Worm (Caenorhabditis elegans) whole organism, mixed stage, embryonic: Measurements from ENCODE around the gene F11G11.14.

Experiments
- M03D4.4 ChIP-seq: sonication (generic microtip); optimal IDR thresholded peaks from 2 replicates; lab custom pipeline; 2017; ENCODE audit warnings: mild to moderate bottlenecking, missing genetic modification characterization, missing compliant biosample characterization
- bed-3 ChIP-seq: fragments of 200-800 bp; sonication (Bioruptor generic); optimal IDR thresholded peaks from 3 replicates; lab custom pipeline; 2018; ENCODE audit warnings: mild to moderate bottlenecking, missing genetic modification characterization, moderate library complexity, missing compliant biosample characterization
- blmp-1 ChIP-seq: fragments of 150-350 bp; optimal IDR thresholded peaks from 2 replicates; lab custom pipeline; 2014; ENCODE audit warnings: missing biosample characterization, missing genetic modification characterization
- ceh-39 ChIP-seq: fragments of 150-350 bp; optimal IDR thresholded peaks from 2 replicates; lab custom pipeline; 2014; ENCODE audit warnings: missing biosample characterization, missing genetic modification characterization
- ceh-43 ChIP-seq: fragments of 200-800 bp; sonication (Bioruptor generic); optimal IDR thresholded peaks from 2 replicates; lab custom pipeline; 2018; ENCODE audit warnings: mild to moderate bottlenecking, missing genetic modification characterization, moderate library complexity, missing compliant biosample characterization
- ceh-83 ChIP-seq: fragments of 200-800 bp; sonication (Bioruptor generic); optimal IDR thresholded peaks from 2 replicates; lab custom pipeline; 2018; ENCODE audit warnings: mild to moderate bottlenecking, missing genetic modification characterization, missing compliant biosample characterization
- ces-1 ChIP-seq: fragments of 150-350 bp; optimal IDR thresholded peaks from 2 replicates; lab custom pipeline; 2014; ENCODE audit warnings: missing biosample characterization, missing genetic modification reagents, missing genetic modification characterization
- drap-1 ChIP-seq: fragments of 200-800 bp; sonication (Bioruptor generic); optimal IDR thresholded peaks from 3 replicates; lab custom pipeline; 2018; ENCODE audit warnings: mild to moderate bottlenecking, missing genetic modification characterization, missing compliant biosample characterization
- elt-1 ChIP-seq: sonication (generic microtip); optimal IDR thresholded peaks from 2 replicates; lab custom pipeline; 2017; ENCODE audit warnings: missing genetic modification characterization, mild to moderate bottlenecking, missing compliant biosample characterization, antibody characterized with exemption, moderate library complexity, borderline replicate concordance; ENCODE audit not compliant: insufficient read depth
- elt-3 ChIP-seq: fragments of 150-350 bp; optimal IDR thresholded peaks from 2 replicates; lab custom pipeline; 2014; ENCODE audit warnings: missing biosample characterization, missing genetic modification characterization
- flh-1 ChIP-seq: fragments of 200-800 bp; sonication (Bioruptor generic); optimal IDR thresholded peaks from 2 replicates; lab custom pipeline; 2018; ENCODE audit warnings: mild to moderate bottlenecking, missing genetic modification characterization, moderate library complexity, missing compliant biosample characterization
- ham-2 ChIP-seq: fragments of 200-800 bp; sonication (Bioruptor generic); optimal IDR thresholded peaks from 2 replicates; lab custom pipeline; 2018; ENCODE audit warnings: mild to moderate bottlenecking, missing genetic modification characterization, missing compliant biosample characterization
- hlh-1 ChIP-seq: fragments of 150-350 bp; optimal IDR thresholded peaks from 2 replicates; lab custom pipeline; 2014; ENCODE audit warnings: missing biosample characterization, missing genetic modification reagents, missing genetic modification characterization
- lin-13 ChIP-seq: fragments of 150-350 bp; optimal IDR thresholded peaks from 2 replicates; lab custom pipeline; 2014; ENCODE audit warnings: missing biosample characterization, missing genetic modification characterization
- lin-32 ChIP-seq: fragments of 200-800 bp; sonication (Bioruptor generic); optimal IDR thresholded peaks from 2 replicates; lab custom pipeline; 2018; ENCODE audit warnings: mild to moderate bottlenecking, missing genetic modification characterization, missing compliant biosample characterization
- mab-5 ChIP-seq: fragments of 150-350 bp; optimal IDR thresholded peaks from 2 replicates; lab custom pipeline; 2014; ENCODE audit warnings: missing biosample characterization, missing genetic modification characterization
- mls-2 ChIP-seq: sonication (generic microtip); optimal IDR thresholded peaks from 2 replicates; lab custom pipeline; 2016; ENCODE audit warnings: mild to moderate bottlenecking, missing genetic modification characterization, moderate library complexity, missing compliant biosample characterization
- nhr-12 ChIP-seq: fragments of 150-350 bp; optimal IDR thresholded peaks from 2 replicates; lab custom pipeline; 2014; ENCODE audit warnings: missing biosample characterization, missing genetic modification characterization
- nhr-2 ChIP-seq: fragments of 150-350 bp; optimal IDR thresholded peaks from 2 replicates; lab custom pipeline; 2014; ENCODE audit warnings: missing biosample characterization, missing genetic modification characterization
- nhr-237 ChIP-seq: fragments of 150-350 bp; optimal IDR thresholded peaks from 2 replicates; lab custom pipeline; 2014; ENCODE audit warnings: missing biosample characterization, missing genetic modification characterization
- nhr-28 ChIP-seq: fragments of 150-350 bp; optimal IDR thresholded peaks from 2 replicates; lab custom pipeline; 2014; ENCODE audit warnings: missing biosample characterization, missing genetic modification characterization
- nhr-76 ChIP-seq: sonication (generic microtip); optimal IDR thresholded peaks from 2 replicates; lab custom pipeline; 2017; ENCODE audit warnings: missing biosample characterization, missing genetic modification characterization
- pha-4 ChIP-seq: fragments of 150-350 bp; optimal IDR thresholded peaks from 2 replicates; lab custom pipeline; 2018; ENCODE audit warnings: missing biosample characterization, missing genetic modification reagents, missing genetic modification characterization
- sem-2 ChIP-seq: fragments of 200-800 bp; sonication (Bioruptor generic); optimal IDR thresholded peaks from 2 replicates; lab custom pipeline; 2018; ENCODE audit warnings: mild to moderate bottlenecking, missing genetic modification characterization, missing compliant biosample characterization
- snpc-4 ChIP-seq: fragments of 150-350 bp; optimal IDR thresholded peaks from 2 replicates; lab custom pipeline; 2014; ENCODE audit warnings: missing biosample characterization, missing genetic modification characterization
- sptf-1 ChIP-seq: sonication (generic microtip); optimal IDR thresholded peaks from 2 replicates; lab custom pipeline; 2017; ENCODE audit warnings: mild to moderate bottlenecking, missing genetic modification characterization, moderate library complexity, missing compliant biosample characterization
- tbx-8 ChIP-seq: fragments of 200-800 bp; sonication (Bioruptor generic); optimal IDR thresholded peaks from 2 replicates; lab custom pipeline; 2018; ENCODE audit warnings: mild to moderate bottlenecking, missing genetic modification characterization, moderate library complexity, missing compliant biosample characterization
- unc-120 ChIP-seq: sonication (generic microtip); optimal IDR thresholded peaks from 2 replicates; lab custom pipeline; 2017; ENCODE audit warnings: missing genetic modification characterization, missing compliant biosample characterization; ENCODE audit not compliant: poor library complexity, severe bottlenecking
- zip-8 ChIP-seq: fragments of 150-350 bp; optimal IDR thresholded peaks from 2 replicates; lab custom pipeline; 2014; ENCODE audit warnings: missing biosample characterization, missing genetic modification characterization
- ztf-11 ChIP-seq: fragments of 150-350 bp; optimal IDR thresholded peaks from 2 replicates; lab custom pipeline; 2014; ENCODE audit warnings: missing biosample characterization, missing genetic modification characterization

The F11G11.14 gene

ce11 chrII:4876091-4876490 lies 12.6 kb downstream of the F11G11.14 start, which contains the start of gene F11G11.13:
Gene F11G11.13, minus strand, starts transcription at chrII:4876179.
- TF ChIP-seq bed-3 (GFP tag; lab: Kevin White, UChicago) (no peak), ces-1 (GFP tag; lab: Kevin White, UChicago) (no peak), blmp-1 (no peak), ztf-11 (tag; lab: Kevin White, UChicago) (no peak), lin-32 (GFP tag; lab: Kevin White, UChicago) (no peak), sptf-1 (tag; lab: Kevin White, UChicago) (no peak), ceh-83 (GFP tag; lab: Kevin White, UChicago) (no peak), ceh-39 (tag; lab: Kevin White, UChicago) (no peak)

- TF ChIP-seq unc-120 (tag; lab: Kevin White, UChicago): no peak
- TF ChIP-seq, all 35 proteins: peak for 0
These were observed 16.1 kb downstream of the F11G11.14 start, which contains the start of gene gst-6 for ce11 chrII:4879629-4880028. Gene gst-6, plus strand, starts transcription at chrII:4879891.

- no peak for TF ChIP-seq ztf-11 (tag; lab: Kevin White, UChicago)
- peak; percentile 31 for TF ChIP-seq pha-4 (tag; lab: Kevin White, UChicago)
- TF ChIP-seq bed-3 (GFP tag; lab: Kevin White, UChicago): no peak
- no peak for TF ChIP-seq M03D4.4 (tag; lab: Kevin White, UChicago)
- TF ChIP-seq flh-1 (GFP tag; lab: Kevin White, UChicago): no peak
- no peak for TF ChIP-seq ham-2 (GFP tag; lab: Kevin White, UChicago)
- no peak for TF ChIP-seq ceh-83 (GFP tag; lab: Kevin White, UChicago)
- TF ChIP-seq mls-2 (tag; lab: Kevin White, UChicago): no peak
These were observed 18.2 kb downstream of the F11G11.14 start, which contains the start of gene gst-7 for ce11 chrII:4881727-4882126. Gene gst-7, plus strand, starts transcription at chrII:4882062.

- TF ChIP-seq unc-120 (tag; lab: Kevin White, UChicago) (no peak), snpc-4 (no peak), hlh-1 (tag; lab: Kevin White, UChicago) (no peak), flh-1 (GFP tag; lab: Kevin White, UChicago) (no peak), lin-13 (tag; lab: Kevin White, UChicago) (no peak)
These were observed 19.0 kb downstream of the F11G11.14 start for ce11 chrII:4882498-4882897.

ce11 chrII:4883412-4883811 lies 19.9 kb downstream of the F11G11.14 start, which contains the start of gene gst-8:
Gene gst-8, plus strand, starts transcription at chrII:4883712.
- TF ChIP-seq unc-120 (tag; lab: Kevin White, UChicago) (no peak), elt-3 (tag; lab: Kevin White, UChicago) (no peak), nhr-12 (no peak), mls-2 (tag; lab: Kevin White, UChicago) (no peak), tbx-8 (GFP tag; lab: Kevin White, UChicago) (no peak), ceh-43 (no peak), drap-1 (GFP tag; lab: Kevin White, UChicago) (no peak), nhr-2 (tag; lab: Kevin White, UChicago) (no peak), nhr-28 (tag; lab: Kevin White, UChicago) (no peak), nhr-76 (no peak), elt-1 (tag; lab: Kevin White, UChicago) (no peak), pha-4 (tag; lab: Kevin White, UChicago) (no peak), blmp-1 (no peak), snpc-4 (no peak), mab-5 (tag; lab: Kevin White, UChicago) (no peak), hlh-1 (tag; lab: Kevin White, UChicago) (no peak), flh-1 (GFP tag; lab: Kevin White, UChicago) (no peak), ces-1 (GFP tag; lab: Kevin White, UChicago) (no peak), ztf-11 (tag; lab: Kevin White, UChicago) (no peak), ceh-39 (tag; lab: Kevin White, UChicago) (no peak)

ce11 chrII:4884403-4884802 lies 20.9 kb downstream of the F11G11.14 start:
- TF ChIP-seq elt-1 (tag; lab: Kevin White, UChicago) (no peak), bed-3 (GFP tag; lab: Kevin White, UChicago) (no peak), lin-13 (tag; lab: Kevin White, UChicago) (no peak), zip-8 (tag; lab: Kevin White, UChicago) (no peak), nhr-237 (tag; lab: Kevin White, UChicago) (no peak), mab-5 (tag; lab: Kevin White, UChicago) (no peak), ham-2 (GFP tag; lab: Kevin White, UChicago) (no peak), M03D4.4 (tag; lab: Kevin White, UChicago) (no peak), sem-2 (GFP tag; lab: Kevin White, UChicago) (no peak)
